Worm (Caenorhabditis elegans): ENCODE measurements around the gene toc-1.

DNA sequence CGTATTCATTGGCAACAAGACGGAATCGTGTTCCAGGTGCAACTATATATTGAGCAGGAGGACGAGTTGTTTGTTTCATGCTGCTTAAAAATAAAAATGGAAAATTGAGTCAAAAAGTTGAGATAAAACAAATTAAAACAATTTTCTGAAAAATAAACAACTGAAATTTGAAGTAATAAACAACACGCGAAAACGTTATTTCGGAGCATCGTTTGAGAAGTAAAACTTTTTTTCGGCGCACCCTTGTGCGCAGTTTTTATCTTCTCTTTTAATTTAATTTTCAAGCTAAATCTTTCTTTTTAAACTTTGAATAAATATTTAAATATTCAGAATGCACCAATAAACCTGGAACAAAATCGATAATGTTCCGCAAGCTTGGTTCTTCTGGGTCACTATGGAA, 20.9 kb upstream of the toc-1 start, which contains the start of the genes sumv-1 and gop-1:
- no peak for TF ChIP-seq him-1 (tag; optimal IDR thresholded peaks at IDR 0.05)
- TF ChIP-seq dao-5 (tag; optimal IDR thresholded peaks at IDR 0.05) = no peak
- TF ChIP-seq W03F9.2 (tag; optimal IDR thresholded peaks at IDR 0.05) = no peak

Data from whole organism, L4/young adult.